Worm (Caenorhabditis elegans): ENCODE results near the gene C12D8.13.

DNA sequence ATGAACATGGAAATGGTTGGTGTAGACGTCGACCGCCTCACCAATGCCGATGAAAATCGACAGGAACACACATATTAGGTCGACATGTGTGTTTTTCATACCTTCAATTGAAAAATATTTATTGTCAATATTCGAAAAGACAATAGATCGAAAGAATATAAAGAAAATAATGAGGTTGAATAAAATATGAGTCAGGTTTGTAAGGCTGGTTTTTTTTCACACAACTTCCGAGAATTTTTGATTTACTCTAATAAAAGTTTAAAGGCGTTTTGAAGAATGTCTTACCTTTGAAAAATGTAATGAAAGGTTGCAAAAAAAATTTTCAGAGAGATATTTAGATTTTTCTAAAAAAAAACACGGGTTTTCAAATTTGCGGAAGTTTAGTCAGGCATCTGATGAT is 46.9 kb downstream of the C12D8.13 start, which contains the start of gene egl-3:
- TF ChIP-seq ceh-82 (tag; optimal IDR thresholded peaks at IDR 0.05) (no peak), elt-3 (tag; optimal IDR thresholded peaks at IDR 0.05) (no peak), unc-86 (tag; optimal IDR thresholded peaks at IDR 0.05) (no peak), nhr-71 (tag; optimal IDR thresholded peaks at IDR 0.05) (no peak), pag-3 (tag; optimal IDR thresholded peaks at IDR 0.05; ENCODE audit: borderline replicate concordance, insufficient read depth) (no peak), fkh-8 (tag; optimal IDR thresholded peaks at IDR 0.05) (no peak), snpc-4 (tag; optimal IDR thresholded peaks at IDR 0.05) (no peak), aly-2 (tag; optimal IDR thresholded peaks at IDR 0.05) (no peak), lsy-2 (tag; optimal IDR thresholded peaks at IDR 0.05) (no peak), fkh-10 (GFP tag; optimal IDR thresholded peaks at IDR 0.05) (no peak), unc-62 (GFP tag; optimal IDR thresholded peaks at IDR 0.05) (no peak)
